Fruit fly (Drosophila melanogaster) whole organism, prepupa: ENCODE data around the gene Or65c.

Experiments used
- Blimp-1 ChIP-seq: fragments of 200-800 bp; sonication (Bioruptor generic); optimal IDR thresholded peaks from 3 replicates; lab custom pipeline; 2017; ENCODE audit warnings: missing biosample characterization, missing genetic modification characterization, mild to moderate bottlenecking, moderate library complexity, missing genetic modification reagents
- CG15336 ChIP-seq: fragments of 200-800 bp; sonication (Bioruptor generic); IDR thresholded peaks from 2 replicates; pipeline ENCODE4 v1.3.6; 2022; ENCODE audit warnings: missing biosample characterization, missing genetic modification characterization
- CG1621 ChIP-seq: fragments of 200-800 bp; sonication (Bioruptor generic); optimal IDR thresholded peaks from 3 replicates; lab custom pipeline; 2018; ENCODE audit warnings: missing biosample characterization, mild to moderate bottlenecking, missing genetic modification characterization
- CG6808 ChIP-seq: fragments of 200-800 bp; sonication (Bioruptor generic); optimal IDR thresholded peaks from 3 replicates; lab custom pipeline; 2017; ENCODE audit warnings: missing biosample characterization, missing genetic modification characterization, mild to moderate bottlenecking, moderate library complexity, missing genetic modification reagents
- Gug ChIP-seq: fragments of 200-800 bp; sonication (Bioruptor generic); IDR thresholded peaks from 2 replicates; pipeline ENCODE4 v1.3.6; 2022; ENCODE audit warnings: missing biosample characterization, missing genetic modification characterization
- Hr39 ChIP-seq: fragments of 200-800 bp; sonication (Bioruptor generic); optimal IDR thresholded peaks from 2 replicates; lab custom pipeline; 2016; ENCODE audit warnings: missing biosample characterization, missing genetic modification characterization
- Lpt ChIP-seq: fragments of 200-800 bp; sonication (Bioruptor generic); optimal IDR thresholded peaks from 3 replicates; lab custom pipeline; 2016; ENCODE audit warnings: missing biosample characterization, missing genetic modification characterization
- acj6 ChIP-seq: fragments of 200-800 bp; sonication (Bioruptor generic); optimal IDR thresholded peaks from 3 replicates; lab custom pipeline; 2016; ENCODE audit warnings: missing biosample characterization, missing genetic modification characterization
- cyc ChIP-seq: fragments of 200-800 bp; sonication (Bioruptor generic); optimal IDR thresholded peaks from 3 replicates; lab custom pipeline; 2016; ENCODE audit warnings: missing biosample characterization, missing genetic modification characterization
- dsx ChIP-seq: fragments of 200-800 bp; optimal IDR thresholded peaks from 3 replicates; lab custom pipeline; 2019; ENCODE audit warnings: missing biosample characterization, mild to moderate bottlenecking, missing genetic modification characterization, moderate library complexity; ENCODE audit not compliant: poor library complexity, severe bottlenecking
- eg ChIP-seq: fragments of 200-800 bp; sonication (Bioruptor generic); IDR thresholded peaks from 3 replicates; pipeline ENCODE4 v1.3.6; 2022; ENCODE audit warnings: missing biosample characterization, missing genetic modification characterization
- fd59A ChIP-seq: fragments of 200-800 bp; sonication (Bioruptor generic); optimal IDR thresholded peaks from 2 replicates; lab custom pipeline; 2017; ENCODE audit warnings: missing biosample characterization, mild to moderate bottlenecking, missing genetic modification characterization, missing genetic modification reagents
- svp ChIP-seq: fragments of 200-800 bp; sonication (Bioruptor generic); peaks from one replicate; lab custom pipeline; 2016; ENCODE audit warnings: missing biosample characterization, missing genetic modification characterization
- vri ChIP-seq: fragments of 200-800 bp; sonication (Bioruptor generic); optimal IDR thresholded peaks from 3 replicates; lab custom pipeline; 2016; ENCODE audit warnings: missing biosample characterization, mild to moderate bottlenecking, missing genetic modification characterization

- TF ChIP-seq svp (peak; percentile 87), Blimp-1 (GFP tag; lab: Kevin White, UChicago) (peak; percentile 2), Gug (GFP tag; lab: Robert Waterston, UW) (peak; percentile 44; the same call in 1 of the 2 replicates), CG6808 (GFP tag; lab: Kevin White, UChicago) (peak; percentile 54), Hr39 (GFP tag; lab: Kevin White, UChicago) (peak; percentile 38), eg (GFP tag; lab: Robert Waterston, UW) (peak; percentile 80), vri (GFP tag; lab: Kevin White, UChicago) (peak; percentile 46), fd59A (GFP tag; lab: Kevin White, UChicago) (peak; percentile 75), CG1621 (tag; lab: Kevin White, UChicago) (peak; percentile 80), Lpt (GFP tag; lab: Kevin White, UChicago) (peak; percentile 44), CG15336 (GFP tag; lab: Robert Waterston, UW) (peak; percentile 79), dsx (GFP tag; lab: Kevin White, UChicago) (peak; percentile 84), cyc (GFP tag; lab: Kevin White, UChicago) (peak; percentile 50), acj6 (GFP tag; lab: Kevin White, UChicago) (peak; percentile 78)
Observed at dm6 chr3L:6358501-6358900, 31.1 kb downstream of the Or65c start.
